Worm (Caenorhabditis elegans) whole organism, L4/young adult: ENCODE results near the gene algn-1.

Experiments used
- W03F9.2 ChIP-seq: fragments of 150-350 bp; optimal IDR thresholded peaks from 2 replicates; lab custom pipeline; 2014; ENCODE audit warnings: missing biosample characterization, missing genetic modification characterization
- dao-5 ChIP-seq: sonication (generic microtip); optimal IDR thresholded peaks from 2 replicates; lab custom pipeline; 2016; ENCODE audit warnings: missing genotype, missing genetic modification characterization, moderate library complexity, missing compliant biosample characterization
- him-1 ChIP-seq: sonication (generic microtip); optimal IDR thresholded peaks from 2 replicates; lab custom pipeline; 2016; ENCODE audit warnings: missing genotype, missing genetic modification reagents, missing genetic modification characterization, missing compliant biosample characterization

algn-1 gene

DNA sequence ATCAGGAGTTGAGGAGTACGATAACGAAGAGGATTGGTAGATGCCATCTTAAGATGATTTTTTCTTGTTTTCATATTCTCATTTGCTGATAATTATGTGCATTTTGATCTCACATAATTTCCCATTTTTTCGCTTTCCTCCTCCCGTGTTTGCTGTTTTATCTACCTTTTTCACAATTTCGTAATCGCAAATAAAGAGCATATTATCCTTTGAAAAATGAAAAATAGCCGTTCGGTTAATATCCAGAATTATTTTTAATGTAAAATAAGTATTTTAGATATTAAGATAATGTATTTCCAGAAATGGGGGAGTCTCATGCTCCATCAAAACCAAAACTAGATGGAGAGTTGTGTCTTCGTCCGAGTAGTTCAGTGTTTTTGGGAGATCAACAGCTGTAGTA lies 27.0 kb upstream of the algn-1 start, which contains the start of gene vps-16:
vps-16 (plus strand) TSS at position 301 of the 400 bp plus-strand sequence.
- TF ChIP-seq him-1 (no peak), W03F9.2 (tag; lab: Kevin White, UChicago) (no peak), dao-5 (tag; lab: Kevin White, UChicago) (no peak)

DNA sequence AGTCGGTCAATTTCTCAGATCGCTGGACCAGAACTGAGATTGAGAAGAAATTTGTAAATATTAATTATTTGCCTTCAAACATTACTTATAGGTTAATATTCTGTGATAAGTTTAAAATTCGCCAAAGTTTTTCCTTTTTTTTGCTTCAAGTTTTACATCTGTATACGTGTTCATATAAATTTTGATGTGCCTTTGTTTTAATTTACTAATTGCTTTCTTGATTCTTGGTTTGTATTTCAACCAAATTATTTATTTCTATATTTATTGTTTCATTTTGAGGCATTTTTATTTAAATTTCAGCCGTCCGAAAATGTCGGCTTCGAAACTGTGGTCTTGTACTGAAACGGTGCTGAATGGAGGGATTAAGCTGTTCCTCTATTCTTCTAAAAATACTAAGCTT lies 23.6 kb upstream of the algn-1 start, which contains the start of gene C05D11.1:
C05D11.1 (plus strand) TSS at position 301 of the 400 bp plus-strand sequence.
- TF ChIP-seq him-1 (no peak), W03F9.2 (tag; lab: Kevin White, UChicago) (no peak), dao-5 (tag; lab: Kevin White, UChicago) (no peak)

DNA sequence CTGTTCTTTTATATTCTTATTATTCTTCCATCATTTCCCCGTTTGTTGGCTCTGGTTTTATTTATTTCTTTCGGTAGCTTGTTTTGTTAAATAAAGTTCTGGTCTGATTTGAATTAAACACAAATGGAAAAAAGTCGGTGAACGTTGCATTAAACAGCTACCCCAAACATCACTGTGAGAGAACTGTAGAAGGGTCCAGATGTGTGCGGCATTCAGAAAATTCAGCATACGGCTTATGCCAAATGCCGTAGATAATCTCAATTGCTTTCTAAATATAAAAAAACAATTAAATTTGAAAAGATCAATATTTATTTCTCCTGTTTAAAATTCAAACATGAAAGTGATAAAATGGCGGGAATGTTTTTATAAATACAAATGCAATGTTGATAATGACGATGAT lies 20.1 kb upstream of the algn-1 start:
- TF ChIP-seq dao-5 (tag; lab: Kevin White, UChicago) (no peak), him-1 (no peak), W03F9.2 (tag; lab: Kevin White, UChicago) (no peak)

DNA sequence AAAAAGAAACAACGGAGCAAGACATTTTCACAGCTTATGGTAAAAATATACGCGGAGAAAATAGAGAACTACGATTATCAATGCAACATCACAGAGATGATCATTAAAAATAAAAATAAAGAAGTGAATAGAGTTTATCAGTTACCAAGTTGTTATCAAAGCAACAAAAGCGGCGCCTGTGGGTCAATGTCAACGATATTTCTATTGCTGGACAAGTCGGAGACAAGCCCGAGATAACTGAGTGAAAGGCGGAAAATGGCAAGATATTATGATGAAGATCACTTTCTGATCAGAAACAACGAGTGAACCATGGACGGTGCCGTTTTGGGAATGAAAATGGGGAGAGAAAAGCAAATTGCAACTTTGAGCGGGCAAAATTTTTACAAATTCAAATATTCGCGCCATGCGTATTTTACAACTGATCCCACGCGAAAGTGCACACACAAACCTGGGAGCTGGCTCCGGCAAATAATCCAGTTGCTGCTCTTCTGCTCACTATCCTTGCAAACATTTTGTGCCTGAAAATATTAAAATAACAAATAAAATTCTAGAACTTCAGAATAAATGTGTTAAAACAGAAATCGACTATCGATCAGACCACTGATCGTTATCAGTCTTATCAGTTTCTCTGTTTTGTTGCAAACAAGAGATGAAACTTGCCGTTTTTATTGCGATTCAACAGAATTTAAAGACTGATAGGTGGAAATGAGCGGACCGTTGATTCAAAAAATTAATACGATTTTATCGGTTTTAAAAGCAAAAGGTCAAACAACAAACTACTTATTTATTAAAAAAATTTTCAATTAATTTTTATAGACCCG lies 17.4 kb upstream of the algn-1 start, which contains the start of gene mel-32:
mel-32 (minus strand) TSS at position 696 of the 821 bp plus-strand sequence.
- TF ChIP-seq him-1 (no peak), dao-5 (tag; lab: Kevin White, UChicago) (no peak), W03F9.2 (tag; lab: Kevin White, UChicago) (no peak)

DNA sequence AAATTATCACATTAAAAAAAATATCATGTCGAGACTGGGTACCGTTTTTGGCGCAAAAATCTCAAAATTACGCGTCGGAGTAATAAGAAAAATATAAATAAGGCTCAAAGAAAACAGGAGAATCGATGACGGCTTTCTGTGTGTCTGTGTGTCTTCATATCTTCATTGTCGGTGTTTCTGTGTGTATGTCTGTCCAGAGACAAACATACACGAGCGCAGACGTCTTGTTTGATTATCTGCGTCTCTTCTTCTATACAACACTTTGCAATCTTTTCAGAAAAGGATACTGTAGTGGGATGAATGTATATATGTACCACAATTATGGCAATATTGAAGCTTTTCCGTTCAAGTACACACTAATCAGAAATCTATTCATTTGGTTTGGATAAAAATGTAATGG lies 15.6 kb upstream of the algn-1 start, which contains the start of gene C05D11.13:
C05D11.13 (minus strand) TSS at position 252 of the 400 bp plus-strand sequence.
- peak; percentile 65 for TF ChIP-seq W03F9.2 (tag; lab: Kevin White, UChicago)
- TF ChIP-seq dao-5 (tag; lab: Kevin White, UChicago): no peak
- no peak for TF ChIP-seq him-1

DNA sequence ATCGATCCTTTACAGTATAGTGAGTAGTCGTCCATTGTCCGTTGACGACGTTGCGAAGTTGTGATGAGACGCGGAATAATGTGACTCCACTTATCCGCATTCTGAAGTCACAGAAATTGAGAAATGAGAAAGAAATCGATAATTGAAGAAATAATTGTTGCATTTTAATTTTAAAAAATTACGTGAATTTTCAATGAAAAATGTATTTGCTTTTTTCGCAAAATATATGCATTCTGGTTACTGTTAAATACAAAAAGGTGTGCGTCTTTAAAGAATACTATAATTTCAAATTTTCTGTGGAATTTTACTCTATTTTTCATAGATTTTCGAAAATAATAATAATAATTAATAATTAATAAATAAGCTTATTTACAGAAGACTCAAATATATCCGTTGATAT lies 13.1 kb upstream of the algn-1 start, which contains the start of gene let-721:
let-721 (minus strand) TSS at position 101 of the 400 bp plus-strand sequence.
- TF ChIP-seq W03F9.2 (tag; lab: Kevin White, UChicago): no peak
- TF ChIP-seq him-1: no peak
- TF ChIP-seq dao-5 (tag; lab: Kevin White, UChicago): no peak

DNA sequence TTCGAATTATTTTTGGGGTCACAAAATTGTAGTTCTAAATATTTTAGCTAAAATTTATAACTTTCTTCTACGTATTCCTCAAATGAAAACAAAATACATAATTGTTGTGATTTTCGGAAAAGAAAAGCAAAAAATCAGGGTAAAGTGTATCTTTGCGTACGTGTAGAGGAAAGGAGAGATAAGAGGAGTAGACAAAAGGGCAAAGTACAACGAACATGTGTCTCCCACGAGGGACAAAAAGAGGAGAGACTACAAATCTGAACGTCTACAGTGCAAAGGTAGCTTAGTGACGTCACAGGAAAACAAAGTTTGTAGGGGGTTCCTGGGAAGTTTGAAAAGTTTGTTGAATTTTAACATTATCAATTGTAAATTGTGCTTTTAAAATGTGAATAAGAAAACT lies 12.4 kb upstream of the algn-1 start:
- TF ChIP-seq W03F9.2 (tag; lab: Kevin White, UChicago) (no peak), him-1 (no peak), dao-5 (tag; lab: Kevin White, UChicago) (no peak)

DNA sequence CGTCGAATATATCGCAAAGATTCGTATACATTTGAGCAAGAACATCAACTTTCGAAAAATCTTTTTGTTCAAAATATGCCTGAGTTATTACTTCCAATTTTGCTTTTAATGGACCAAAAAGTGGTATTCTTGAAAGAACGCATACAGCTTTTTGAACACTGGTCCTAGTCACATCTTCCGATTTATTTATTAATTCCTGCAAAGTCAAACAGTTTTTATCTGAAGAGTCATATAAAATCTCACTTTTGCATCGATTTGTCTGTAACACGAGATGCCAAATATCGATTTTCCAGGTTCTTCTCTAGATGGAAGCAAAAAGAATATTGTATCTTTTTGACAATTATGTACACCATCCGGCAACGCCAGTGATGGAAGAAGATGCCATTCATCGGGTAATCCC lies 10.1 kb upstream of the algn-1 start:
- no peak for TF ChIP-seq W03F9.2 (tag; lab: Kevin White, UChicago)
- TF ChIP-seq dao-5 (tag; lab: Kevin White, UChicago): no peak
- TF ChIP-seq him-1: no peak

DNA sequence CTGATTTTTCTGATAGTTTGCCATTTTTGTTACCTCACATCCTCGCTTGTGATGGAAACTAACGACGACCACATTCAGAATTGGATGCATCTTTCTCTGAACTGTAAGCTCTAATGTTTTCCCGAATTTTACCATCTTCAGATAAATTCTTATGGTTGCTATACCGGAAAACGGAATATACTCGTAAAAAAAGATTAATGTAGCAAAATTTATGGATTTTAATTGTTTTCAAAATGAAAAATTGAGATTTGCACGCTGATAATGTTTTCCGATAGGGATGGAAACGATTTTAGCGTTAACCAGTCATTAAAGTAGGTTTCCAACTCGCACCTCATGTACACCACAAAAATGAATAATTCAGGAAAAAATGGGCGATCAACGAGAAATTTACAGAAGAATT lies 9.3 kb upstream of the algn-1 start, which contains the start of gene T26A5.6:
T26A5.6 (minus strand) TSS at position 101 of the 400 bp plus-strand sequence.
- TF ChIP-seq W03F9.2 (tag; lab: Kevin White, UChicago) (no peak), him-1 (no peak), dao-5 (tag; lab: Kevin White, UChicago) (no peak)

DNA sequence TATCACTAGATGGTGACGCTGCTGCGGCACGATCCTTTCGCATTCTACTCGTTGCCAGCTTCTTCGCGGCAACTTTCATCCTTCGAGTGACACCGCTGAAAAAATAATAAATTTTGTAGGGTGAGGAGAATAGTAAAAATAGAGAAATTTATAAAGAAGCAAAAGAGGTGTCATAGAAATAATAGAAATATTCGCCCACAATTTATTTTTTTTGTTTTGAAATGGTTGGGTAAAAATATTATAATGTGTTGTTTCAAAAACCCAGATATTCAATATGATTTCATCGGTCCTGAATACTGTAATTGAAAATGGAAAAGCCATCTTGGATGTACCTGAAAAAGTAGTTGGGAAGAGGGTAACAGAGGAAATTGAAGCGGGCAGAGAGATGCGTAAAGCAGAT lies 7.6 kb upstream of the algn-1 start, which contains the start of gene set-1:
set-1 (minus strand) TSS at position 101 of the 400 bp plus-strand sequence.
- TF ChIP-seq W03F9.2 (tag; lab: Kevin White, UChicago): no peak
- TF ChIP-seq dao-5 (tag; lab: Kevin White, UChicago): no peak
- TF ChIP-seq him-1: no peak

DNA sequence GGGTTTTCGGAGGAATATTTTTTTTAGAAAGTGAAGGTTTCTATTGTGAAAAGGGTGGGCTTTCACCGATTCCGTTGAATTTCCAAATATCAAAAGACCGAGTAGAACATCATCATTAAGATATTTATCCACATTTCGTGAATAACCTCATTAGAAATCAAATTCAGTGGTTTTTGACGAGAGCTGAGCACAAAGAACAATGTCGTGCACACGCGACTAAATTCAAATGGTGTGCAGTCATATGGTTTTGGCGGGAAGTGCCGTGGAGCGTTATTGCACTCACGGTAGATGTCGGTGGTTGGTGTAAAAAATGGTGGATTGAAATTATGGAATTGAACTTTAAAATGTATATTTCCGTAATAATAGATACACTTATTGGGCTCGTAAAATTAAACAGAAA lies 7.2 kb upstream of the algn-1 start:
- no peak for TF ChIP-seq dao-5 (tag; lab: Kevin White, UChicago)
- TF ChIP-seq W03F9.2 (tag; lab: Kevin White, UChicago): no peak
- TF ChIP-seq him-1: no peak

DNA sequence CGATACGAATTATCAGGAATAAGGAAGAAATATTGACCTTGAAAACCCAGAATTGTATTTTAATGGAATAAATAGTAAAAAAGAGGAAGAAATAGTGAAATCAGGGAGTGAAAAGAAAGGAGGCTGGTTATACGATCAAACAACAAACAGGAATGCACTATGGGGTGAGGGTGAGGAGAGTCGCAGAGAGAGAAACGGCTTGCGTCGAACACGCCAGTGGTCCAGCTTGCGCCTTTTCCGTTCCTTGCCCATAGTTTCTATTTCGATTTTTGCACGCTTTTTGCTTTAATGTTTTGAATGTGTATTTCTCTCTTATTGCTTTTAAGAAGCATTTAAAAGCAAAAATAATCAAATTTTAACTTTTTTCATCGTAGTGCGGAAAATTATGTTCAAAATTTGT lies 6.3 kb upstream of the algn-1 start:
- TF ChIP-seq dao-5 (tag; lab: Kevin White, UChicago) (no peak), W03F9.2 (tag; lab: Kevin White, UChicago) (peak; percentile 81)

DNA sequence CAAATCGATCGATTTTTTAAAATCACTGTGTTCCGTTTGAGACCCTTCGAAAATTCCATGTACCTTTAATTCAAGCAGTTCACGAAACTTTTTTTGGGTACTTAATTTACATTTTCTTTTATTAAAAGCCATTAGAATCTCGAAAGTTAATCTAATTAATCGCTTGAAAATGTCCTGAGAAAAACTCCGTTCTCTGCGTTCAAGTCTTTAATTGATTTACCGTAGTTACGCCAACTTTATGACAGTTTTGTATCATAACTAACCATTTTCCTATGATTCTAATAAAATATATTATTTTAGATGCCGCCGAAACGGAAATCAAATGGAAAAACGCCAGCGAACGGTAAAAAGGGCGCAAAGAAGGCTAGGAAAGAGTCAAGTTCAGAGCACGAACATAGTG lies 5.7 kb upstream of the algn-1 start, which contains the start of gene jhdm-1:
jhdm-1 (plus strand) TSS at position 301 of the 400 bp plus-strand sequence.
- TF ChIP-seq him-1: no peak
- no peak for TF ChIP-seq W03F9.2 (tag; lab: Kevin White, UChicago)
- no peak for TF ChIP-seq dao-5 (tag; lab: Kevin White, UChicago)

DNA sequence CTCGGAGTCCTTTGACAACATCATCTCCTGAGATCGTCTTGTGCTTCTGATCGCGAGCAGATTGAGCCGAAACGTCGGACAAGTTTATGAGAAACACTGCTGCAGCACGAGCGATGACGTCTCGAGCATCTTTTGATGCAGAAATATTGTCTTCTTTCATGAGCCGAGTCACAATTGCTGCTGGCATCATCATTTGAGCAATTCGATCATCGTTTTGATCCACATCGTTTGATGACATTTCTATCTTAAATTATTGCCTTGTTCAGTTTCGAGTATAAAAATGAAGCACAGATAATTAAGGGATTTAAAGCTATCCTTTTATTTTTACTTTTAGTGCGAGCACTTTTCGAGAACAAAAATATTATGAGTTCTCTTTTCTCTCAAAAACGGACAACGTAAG lies 2.7 kb downstream of the algn-1 start, which contains the start of gene T26A5.8:
T26A5.8 (minus strand) TSS at position 247 of the 400 bp plus-strand sequence.
- TF ChIP-seq W03F9.2 (tag; lab: Kevin White, UChicago) (no peak), him-1 (no peak), dao-5 (tag; lab: Kevin White, UChicago) (no peak)
